Fruit fly (Drosophila melanogaster) whole organism: ENCODE results near the gene kis.

Experiments used
- CG8478 ChIP-seq: fragments of >200 bp; optimal IDR thresholded peaks from 2 replicates; lab custom pipeline; 2018; ENCODE audit warnings: inconsistent platforms
- Dll ChIP-seq: fragments of >200 bp; optimal IDR thresholded peaks from 2 replicates; lab custom pipeline; 2017
- EcR ChIP-seq, 2 experiments: fragments of >200 bp; optimal IDR thresholded peaks; 2 replicates each; lab custom pipeline; 2017; ENCODE audit warnings: missing biosample characterization in 2 of 2, missing genetic modification characterization in 2 of 2, missing genetic modification reagents in 2 of 2
- pan ChIP-seq: fragments of >200 bp; optimal IDR thresholded peaks from 2 replicates; lab custom pipeline; 2017
- psq ChIP-seq: fragments of >200 bp; optimal IDR thresholded peaks from 2 replicates; lab custom pipeline; 2017
- usp ChIP-seq: fragments of >200 bp; optimal IDR thresholded peaks from 2 replicates; lab custom pipeline; 2017; ENCODE audit warnings: missing biosample characterization, missing genetic modification characterization, mixed read lengths

The kis gene

dm6 chr2L:250507-251215 lies at the start of gene kis:
Gene kis, minus strand, starts transcription at chr2L:250823.
- TF ChIP-seq CG8478 (lab: Kevin White, UChicago) (no peak), pan (lab: Kevin White, UChicago) (no peak), Dll (lab: Kevin White, UChicago) (no peak), EcR (GFP tag; optimal IDR thresholded peaks at IDR 0.05; lab: Kevin White, UChicago) (no peak), usp (GFP tag; lab: Kevin White, UChicago) (no peak), psq (lab: Kevin White, UChicago) (no peak)

DNA sequence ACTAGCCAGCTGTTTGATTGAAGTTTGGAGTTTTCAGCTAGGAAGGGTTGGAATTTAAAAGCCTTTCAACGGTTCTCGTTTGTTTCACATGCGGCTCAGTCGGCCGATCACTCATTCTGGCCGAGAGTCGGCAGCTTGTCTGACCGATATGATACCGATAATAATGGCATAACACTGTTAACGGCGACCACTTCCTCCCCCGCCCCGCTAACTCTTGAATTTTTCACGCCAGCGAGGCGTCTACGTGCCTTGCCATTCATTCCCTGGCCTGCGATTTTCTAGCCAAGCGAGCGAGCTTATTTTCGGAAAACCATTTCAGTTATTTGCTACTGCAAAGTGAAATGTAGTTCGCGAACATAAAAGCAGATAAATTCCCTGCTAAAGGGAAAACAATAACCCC lies 49.4 kb upstream of the kis start:
- TF ChIP-seq Dll (lab: Kevin White, UChicago): no peak
- no peak for TF ChIP-seq pan (lab: Kevin White, UChicago)
- TF ChIP-seq usp (GFP tag; lab: Kevin White, UChicago): no peak
- TF ChIP-seq psq (lab: Kevin White, UChicago): no peak
- TF ChIP-seq EcR (GFP tag; optimal IDR thresholded peaks at IDR 0.05; lab: Kevin White, UChicago): no peak
- no peak for TF ChIP-seq CG8478 (lab: Kevin White, UChicago)

dm6 chr2L:299038-299437 lies 48.4 kb upstream of the kis start:
- no peak for TF ChIP-seq usp (GFP tag; lab: Kevin White, UChicago)
- TF ChIP-seq pan (lab: Kevin White, UChicago): no peak
- TF ChIP-seq CG8478 (lab: Kevin White, UChicago): no peak
- TF ChIP-seq EcR (GFP tag; optimal IDR thresholded peaks at IDR 0.05; lab: Kevin White, UChicago): no peak
- TF ChIP-seq Dll (lab: Kevin White, UChicago): no peak
- no peak for TF ChIP-seq psq (lab: Kevin White, UChicago)

DNA sequence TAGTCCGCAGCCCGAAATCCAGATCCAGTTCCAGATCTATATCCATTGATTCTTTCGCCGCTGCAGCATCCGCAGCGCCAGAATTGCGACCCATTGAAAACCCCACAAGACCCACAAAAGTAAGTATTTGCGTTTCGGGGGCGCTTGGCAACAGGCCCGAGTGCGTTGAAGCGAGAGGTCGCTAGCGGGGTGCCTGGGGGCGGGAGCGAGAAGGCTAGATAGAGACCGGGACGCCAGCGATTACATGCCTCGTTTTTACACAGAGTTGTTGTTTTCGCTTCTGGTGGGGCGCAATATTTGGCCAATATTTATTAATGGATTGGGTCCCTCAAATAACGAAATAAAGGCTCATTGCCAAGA lies 47.6 kb upstream of the kis start:
- no peak for TF ChIP-seq pan (lab: Kevin White, UChicago)
- TF ChIP-seq psq (lab: Kevin White, UChicago): no peak
- TF ChIP-seq usp (GFP tag; lab: Kevin White, UChicago): no peak
- no peak for TF ChIP-seq CG8478 (lab: Kevin White, UChicago)
- no peak for TF ChIP-seq EcR (GFP tag; optimal IDR thresholded peaks at IDR 0.05; lab: Kevin White, UChicago)
- no peak for TF ChIP-seq Dll (lab: Kevin White, UChicago)

- no peak for TF ChIP-seq pan (lab: Kevin White, UChicago)
- no peak for TF ChIP-seq Dll (lab: Kevin White, UChicago)
- no peak for TF ChIP-seq usp (GFP tag; lab: Kevin White, UChicago)
- TF ChIP-seq psq (lab: Kevin White, UChicago): no peak
- no peak for TF ChIP-seq EcR (GFP tag; optimal IDR thresholded peaks at IDR 0.05; lab: Kevin White, UChicago)
- no peak for TF ChIP-seq CG8478 (lab: Kevin White, UChicago)
Measured at dm6 chr2L:297480-298284, 47.1 kb upstream of the kis start, which contains the start of gene Pi3K21B. Gene Pi3K21B, plus strand, starts transcription at chr2L:297880.

DNA sequence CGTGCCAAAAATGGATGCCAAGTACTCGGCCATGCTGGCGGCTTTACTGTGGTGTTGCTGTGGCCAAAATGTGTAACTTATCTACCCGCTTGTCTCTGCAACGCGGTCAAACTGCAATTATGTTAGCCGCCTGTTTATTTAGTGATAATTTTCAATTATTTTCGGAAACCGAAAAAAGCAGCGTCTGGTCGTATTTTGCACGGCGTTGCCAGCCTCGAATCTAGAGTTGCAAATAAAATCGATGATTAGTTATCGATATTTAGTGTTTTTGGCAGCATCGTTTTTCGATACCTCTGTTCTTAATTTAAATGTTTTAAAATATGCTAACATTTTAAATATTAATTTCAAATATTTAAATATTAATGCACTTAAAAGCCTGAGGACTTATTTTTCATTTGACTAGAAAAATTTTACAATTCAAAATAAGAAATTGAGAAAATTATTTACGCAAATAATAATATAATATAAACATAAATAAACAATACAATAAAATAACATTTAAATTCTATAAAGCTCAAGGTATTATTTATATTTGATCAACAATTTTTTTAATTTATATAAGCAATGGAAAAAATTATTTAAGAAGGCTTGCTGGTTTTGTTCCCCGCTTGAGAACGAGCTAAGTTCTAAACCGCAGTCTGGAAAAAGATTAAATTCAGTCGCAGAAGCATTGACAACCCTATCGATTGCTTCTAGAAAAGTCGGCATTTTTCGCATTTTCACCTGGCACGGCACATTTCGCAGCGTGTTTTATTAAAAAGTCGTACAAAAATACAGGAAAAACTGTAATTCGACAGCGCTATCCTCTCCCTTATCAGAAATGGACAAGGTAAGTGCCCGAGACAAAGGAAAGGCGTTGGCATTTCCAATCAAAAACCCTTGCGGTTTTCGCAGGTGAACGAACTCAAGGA lies 44.1 kb upstream of the kis start, which contains the start of the genes U2af38 and Stip1:
TSS of gene U2af38 (minus strand) at position 230 of the 911 bp plus-strand sequence.
TSS of gene Stip1 (plus strand) at position 671 of the 911 bp plus-strand sequence.
- TF ChIP-seq EcR (GFP tag; optimal IDR thresholded peaks at IDR 0.05; lab: Kevin White, UChicago) (peak; percentile 73 to 94), psq (lab: Kevin White, UChicago) (no peak)

- TF ChIP-seq CG8478 (lab: Kevin White, UChicago): no peak
- TF ChIP-seq Dll (lab: Kevin White, UChicago): no peak
- TF ChIP-seq EcR (GFP tag; optimal IDR thresholded peaks at IDR 0.05; lab: Kevin White, UChicago): no peak
- TF ChIP-seq usp (GFP tag; lab: Kevin White, UChicago): no peak
- TF ChIP-seq pan (lab: Kevin White, UChicago): no peak
- no peak for TF ChIP-seq psq (lab: Kevin White, UChicago)
Measured at dm6 chr2L:292301-292700, 41.7 kb upstream of the kis start, which contains the start of gene CG11562. Gene CG11562, plus strand, starts transcription at chr2L:292419.

DNA sequence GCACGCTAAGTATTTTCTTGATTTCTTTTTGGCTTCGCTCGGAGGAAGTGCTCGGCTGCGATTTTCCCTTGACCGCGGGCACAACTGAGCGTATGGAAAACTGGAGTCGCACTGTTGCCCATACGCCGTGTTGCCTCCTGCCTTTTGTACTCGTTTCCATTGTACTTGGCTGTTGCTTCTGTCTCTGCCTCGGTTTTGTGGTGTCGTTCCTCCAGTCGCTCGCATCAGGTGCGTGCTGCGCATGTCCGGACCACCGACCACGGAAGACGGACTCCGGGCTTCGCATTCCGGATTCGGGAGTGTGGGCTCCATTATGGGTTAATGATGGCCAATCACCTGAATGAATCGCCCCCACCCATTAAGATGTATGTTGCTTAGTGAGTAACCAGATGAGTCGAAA lies 41.0 kb upstream of the kis start, which contains the start of gene CG3625:
TSS of gene CG3625 (minus strand) at position 139 of the 400 bp plus-strand sequence.
- no peak for TF ChIP-seq CG8478 (lab: Kevin White, UChicago)
- no peak for TF ChIP-seq usp (GFP tag; lab: Kevin White, UChicago)
- no peak for TF ChIP-seq EcR (GFP tag; optimal IDR thresholded peaks at IDR 0.05; lab: Kevin White, UChicago)
- no peak for TF ChIP-seq Dll (lab: Kevin White, UChicago)
- no peak for TF ChIP-seq pan (lab: Kevin White, UChicago)
- no peak for TF ChIP-seq psq (lab: Kevin White, UChicago)

DNA sequence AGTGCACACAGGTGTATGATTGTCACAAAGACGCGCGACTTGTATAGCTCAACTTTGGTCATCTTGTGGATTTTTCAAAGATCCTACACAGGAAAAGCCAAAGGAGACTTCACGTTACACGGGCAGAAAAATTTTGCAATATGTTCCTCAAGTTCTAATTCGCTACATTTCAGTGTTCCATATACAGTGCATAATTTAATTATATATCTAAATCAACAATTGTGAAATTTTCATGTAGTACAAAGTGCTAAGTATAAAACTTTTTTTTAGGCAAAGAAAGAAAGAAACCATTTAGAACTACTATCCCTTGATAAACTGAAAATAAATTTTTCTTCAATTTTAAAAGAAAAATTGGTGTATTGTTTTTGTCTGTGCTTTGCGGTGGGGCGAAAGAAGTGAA lies 40.3 kb upstream of the kis start:
- TF ChIP-seq usp (GFP tag; lab: Kevin White, UChicago) (no peak), CG8478 (lab: Kevin White, UChicago) (no peak), Dll (lab: Kevin White, UChicago) (no peak), pan (lab: Kevin White, UChicago) (no peak), psq (lab: Kevin White, UChicago) (no peak)

DNA sequence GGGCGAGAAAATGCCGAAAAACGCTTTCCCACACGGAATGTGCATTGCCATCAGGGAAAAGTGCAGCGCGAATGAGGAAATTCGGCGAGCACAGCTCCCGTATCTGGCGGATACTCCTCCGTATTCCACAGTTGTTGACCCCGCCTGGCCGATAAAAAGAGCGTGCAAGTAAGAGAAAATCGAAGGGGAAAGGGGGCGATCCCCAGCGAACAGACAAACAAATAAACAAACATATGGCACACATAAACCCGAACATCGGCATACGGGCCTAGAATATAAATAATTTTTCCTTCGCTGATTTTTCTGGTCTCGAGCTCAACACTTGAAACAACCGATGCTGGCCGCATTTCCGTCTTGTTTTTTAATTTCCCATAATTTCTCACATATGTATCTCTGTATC lies 39.8 kb upstream of the kis start:
- no peak for TF ChIP-seq Dll (lab: Kevin White, UChicago)
- no peak for TF ChIP-seq EcR (GFP tag; optimal IDR thresholded peaks at IDR 0.05; lab: Kevin White, UChicago)
- TF ChIP-seq psq (lab: Kevin White, UChicago): no peak
- no peak for TF ChIP-seq pan (lab: Kevin White, UChicago)
- no peak for TF ChIP-seq usp (GFP tag; lab: Kevin White, UChicago)
- TF ChIP-seq CG8478 (lab: Kevin White, UChicago): no peak
